Fruit fly (Drosophila melanogaster) whole organism, wandering third instar larva: ENCODE data around the gene Mco1.

ENCODE experiments used
- Abd-B ChIP-seq: fragments of >200 bp; optimal IDR thresholded peaks from 2 replicates; lab custom pipeline; 2017; ENCODE audit warnings: missing biosample characterization, missing genetic modification characterization
- CG32264 ChIP-seq: fragments of 200-800 bp; sonication (Bioruptor generic); optimal IDR thresholded peaks from 2 replicates; lab custom pipeline; 2016; ENCODE audit warnings: missing biosample characterization, missing genetic modification characterization
- HLH106 ChIP-seq: fragments of 200-800 bp; optimal IDR thresholded peaks from 3 replicates; lab custom pipeline; 2019; ENCODE audit warnings: missing biosample characterization, mild to moderate bottlenecking, missing genetic modification characterization, moderate library complexity
- Jra ChIP-seq: sonication (Bioruptor generic); optimal IDR thresholded peaks from 2 replicates; lab custom pipeline; 2016; ENCODE audit warnings: missing biosample characterization, missing genetic modification characterization
- Myc ChIP-seq: fragments of >200 bp; optimal IDR thresholded peaks from 2 replicates; lab custom pipeline; 2017
- OdsH ChIP-seq: fragments of 200-800 bp; sonication (Bioruptor generic); optimal IDR thresholded peaks from 2 replicates; lab custom pipeline; 2016; ENCODE audit warnings: missing biosample characterization, mild to moderate bottlenecking, missing genetic modification characterization
- pan ChIP-seq: fragments of >200 bp; optimal IDR thresholded peaks from 2 replicates; lab custom pipeline; 2017
- rgr ChIP-seq: fragments of 200-800 bp; sonication (Bioruptor generic); optimal IDR thresholded peaks from 3 replicates; lab custom pipeline; 2016; ENCODE audit warnings: missing biosample characterization, mild to moderate bottlenecking, missing genetic modification characterization
- woc ChIP-seq: sonication (Bioruptor generic); optimal IDR thresholded peaks from 2 replicates; lab custom pipeline; 2016; ENCODE audit warnings: missing biosample characterization, mild to moderate bottlenecking, missing genetic modification characterization

dm6 chr2L:9455157-9455556, 38.8 kb downstream of the Mco1 start:
- no peak for TF ChIP-seq OdsH (GFP tag; lab: Kevin White, UChicago)
- TF ChIP-seq rgr = no peak
- no peak for TF ChIP-seq Myc (lab: Kevin White, UChicago)
- TF ChIP-seq CG32264 (GFP tag; lab: Kevin White, UChicago) = no peak
- TF ChIP-seq Jra (GFP tag; lab: Kevin White, UChicago) = no peak
- no peak for TF ChIP-seq Abd-B (GFP tag; lab: Kevin White, UChicago)
- TF ChIP-seq woc = no peak
- TF ChIP-seq HLH106 (tag; lab: Kevin White, UChicago) = no peak
- no peak for TF ChIP-seq pan (lab: Kevin White, UChicago)
